Worm (Caenorhabditis elegans): ENCODE results near the gene exp-2.

exp-2 gene

DNA sequence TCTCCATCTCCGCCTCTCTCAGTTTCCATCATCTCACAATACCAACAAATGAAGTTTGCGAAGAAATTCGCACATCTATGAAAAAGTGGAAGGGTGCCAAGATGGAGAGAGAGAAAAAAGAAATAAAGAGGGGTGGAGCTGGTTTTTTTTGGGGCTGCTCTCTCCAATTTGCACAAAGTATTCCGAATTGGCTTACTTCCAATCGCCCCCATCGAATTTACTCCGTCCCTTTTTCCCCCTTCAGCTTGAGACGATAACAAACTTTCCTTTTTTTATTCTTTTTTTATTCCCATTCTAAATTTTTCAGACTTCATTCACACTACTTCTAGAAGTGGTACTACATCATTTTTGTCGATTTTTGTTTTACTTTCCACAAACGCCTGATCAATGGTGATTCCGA is at the start of gene exp-2:
Gene exp-2, plus strand, starts transcription at position 301 of the 400 bp plus-strand sequence.
- TF ChIP-seq mdl-1 (tag; optimal IDR thresholded peaks at IDR 0.05) (no peak), nhr-6 (tag; optimal IDR thresholded peaks at IDR 0.05) (no peak), mab-5 (tag; optimal IDR thresholded peaks at IDR 0.05) (no peak), F13H6.1 (tag; optimal IDR thresholded peaks at IDR 0.05) (no peak), snpc-4 (tag; optimal IDR thresholded peaks at IDR 0.05) (no peak), sem-4 (tag; optimal IDR thresholded peaks at IDR 0.05) (no peak), skn-1 (tag; optimal IDR thresholded peaks at IDR 0.05) (no peak), zag-1 (tag; optimal IDR thresholded peaks at IDR 0.05) (no peak), crh-2 (tag; optimal IDR thresholded peaks at IDR 0.05) (no peak), unc-62 (GFP tag; optimal IDR thresholded peaks at IDR 0.05) (no peak), lin-39 (tag; optimal IDR thresholded peaks at IDR 0.05) (no peak)

DNA sequence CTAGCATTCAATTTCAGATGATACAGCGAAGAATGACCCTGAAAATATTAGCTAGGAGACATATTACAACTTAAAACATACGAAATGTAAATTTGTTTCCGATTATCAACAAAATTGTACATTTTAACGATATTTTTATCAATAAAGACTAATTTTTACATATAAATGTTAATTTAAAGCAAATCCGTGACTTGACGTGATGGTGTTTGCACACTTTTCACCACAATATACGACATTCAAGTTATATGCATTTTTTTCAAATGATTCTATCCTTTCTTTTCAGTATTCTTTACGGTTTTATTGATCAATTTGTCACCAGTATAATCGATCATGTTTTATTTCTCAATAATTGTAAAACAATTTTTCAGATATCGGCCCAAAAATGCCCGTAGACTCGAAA is 35.4 kb upstream of the exp-2 start, which contains the start of gene Y38A10A.7:
Gene Y38A10A.7, plus strand, starts transcription at position 369 of the 400 bp plus-strand sequence.
- peak; percentile 36 for TF ChIP-seq unc-55 (GFP tag; optimal IDR thresholded peaks at IDR 0.05)
- no peak for TF ChIP-seq sma-3 (GFP tag; optimal IDR thresholded peaks at IDR 0.05)
- TF ChIP-seq gmeb-1 (tag; optimal IDR thresholded peaks at IDR 0.05) = peak; percentile 8
- TF ChIP-seq egl-27 (tag; optimal IDR thresholded peaks at IDR 0.05) = no peak
- no peak for TF ChIP-seq mdl-1 (tag; optimal IDR thresholded peaks at IDR 0.05)
- TF ChIP-seq nhr-21 (tag; optimal IDR thresholded peaks at IDR 0.05) = no peak
- TF ChIP-seq crh-2 (tag; optimal IDR thresholded peaks at IDR 0.05) = peak; percentile 9
- peak; percentile 61 for TF ChIP-seq C34F6.9 (tag; optimal IDR thresholded peaks at IDR 0.05)
- peak in 1 of 2 experiments; percentile 47 for TF ChIP-seq lsy-2 (tag; optimal IDR thresholded peaks at IDR 0.05)

DNA sequence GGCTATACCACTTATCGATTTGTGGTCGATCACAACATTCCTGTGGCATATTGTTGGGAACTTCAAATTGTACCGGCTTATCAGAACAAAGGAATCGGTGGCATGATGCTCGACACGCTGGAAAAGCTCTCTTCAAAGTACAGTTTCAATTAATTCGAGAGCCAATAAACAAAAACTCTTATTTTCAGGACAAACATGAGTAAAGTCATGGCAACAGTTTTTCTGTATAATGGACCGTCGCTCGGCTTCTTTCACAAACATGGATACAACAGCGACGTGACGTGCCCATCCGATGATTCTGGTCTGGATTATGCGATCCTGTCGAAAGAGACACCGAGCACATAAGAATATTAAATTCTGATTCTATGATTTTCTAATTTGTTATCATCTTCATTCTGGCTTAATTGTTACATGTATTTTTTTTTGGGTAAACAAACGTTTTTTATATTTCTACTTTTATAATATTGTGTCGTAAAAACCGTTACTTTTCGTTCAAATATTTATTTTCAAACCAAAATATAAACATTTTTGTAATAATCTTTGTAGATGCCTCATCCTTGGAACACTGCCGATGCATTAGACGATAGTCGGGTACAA is 34.5 kb upstream of the exp-2 start, which contains the start of gene smut-1:
Gene smut-1, plus strand, starts transcription at position 547 of the 597 bp plus-strand sequence.
- TF ChIP-seq nhr-6 (tag; optimal IDR thresholded peaks at IDR 0.05) = no peak
- no peak for TF ChIP-seq elt-1 (tag; optimal IDR thresholded peaks at IDR 0.05)
- no peak for TF ChIP-seq ceh-82 (tag; optimal IDR thresholded peaks at IDR 0.05)
- no peak for TF ChIP-seq nhr-10 (tag; optimal IDR thresholded peaks at IDR 0.05)
- no peak for TF ChIP-seq snpc-4 (tag; optimal IDR thresholded peaks at IDR 0.05)
- TF ChIP-seq ztf-11 (tag; optimal IDR thresholded peaks at IDR 0.05) = no peak
- no peak for TF ChIP-seq lin-13 (GFP tag; optimal IDR thresholded peaks at IDR 0.05)
- TF ChIP-seq ztf-1 (GFP tag; conservative IDR thresholded peaks at IDR 0.05) = no peak
- no peak for TF ChIP-seq ceh-16 (tag; optimal IDR thresholded peaks at IDR 0.05)
- TF ChIP-seq sma-3 (GFP tag; optimal IDR thresholded peaks at IDR 0.05) = no peak
- TF ChIP-seq lsy-2 (tag; optimal IDR thresholded peaks at IDR 0.05) = no peak
- no peak for TF ChIP-seq elt-3 (tag; optimal IDR thresholded peaks at IDR 0.05)
- no peak for TF ChIP-seq nhr-21 (tag; optimal IDR thresholded peaks at IDR 0.05)
- no peak for TF ChIP-seq egl-27 (tag; optimal IDR thresholded peaks at IDR 0.05)

DNA sequence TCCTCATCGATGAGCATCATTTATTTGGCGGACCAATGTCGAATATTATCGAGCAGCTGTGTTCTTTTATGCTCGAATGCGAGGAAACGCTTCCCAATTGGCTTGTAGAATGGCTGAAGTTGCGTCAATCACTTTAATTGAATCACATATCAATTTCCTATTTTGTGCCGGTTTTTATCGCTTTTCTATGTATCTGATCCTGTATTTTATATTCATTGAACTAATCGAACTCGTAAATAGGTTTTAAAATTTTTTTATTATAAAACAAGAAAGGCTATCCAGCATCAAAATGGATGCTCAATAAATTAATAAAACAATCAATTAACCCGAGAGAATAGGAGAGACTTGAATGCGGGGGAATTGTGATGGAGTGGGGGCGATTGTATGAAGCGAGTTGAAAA is 32.4 kb upstream of the exp-2 start:
- peak in 1 of 2 experiments; percentile 39 for TF ChIP-seq lsy-2 (tag; optimal IDR thresholded peaks at IDR 0.05)
- TF ChIP-seq blmp-1 (tag; optimal IDR thresholded peaks at IDR 0.05; ENCODE audit: insufficient read depth) = no peak
- no peak for TF ChIP-seq peb-1 (tag; optimal IDR thresholded peaks at IDR 0.05)
- peak; percentile 4 for TF ChIP-seq nhr-11 (tag; optimal IDR thresholded peaks at IDR 0.05)
- TF ChIP-seq fos-1 (tag; optimal IDR thresholded peaks at IDR 0.05) = no peak
- no peak for TF ChIP-seq ZK546.5 (tag; optimal IDR thresholded peaks at IDR 0.05)
- TF ChIP-seq crh-2 (tag; optimal IDR thresholded peaks at IDR 0.05) = peak; percentile 51
- TF ChIP-seq unc-39 (tag; optimal IDR thresholded peaks at IDR 0.05) = no peak
- no peak for TF ChIP-seq nhr-6 (tag; optimal IDR thresholded peaks at IDR 0.05)
- TF ChIP-seq nhr-12 (tag; optimal IDR thresholded peaks at IDR 0.05) = no peak
- TF ChIP-seq ama-1 (optimal IDR thresholded peaks at IDR 0.05) = peak; percentile 58
- TF ChIP-seq gmeb-1 (tag; optimal IDR thresholded peaks at IDR 0.05) = peak; percentile 28
- TF ChIP-seq unc-62 (GFP tag; optimal IDR thresholded peaks at IDR 0.05) = no peak
- TF ChIP-seq ztf-11 (tag; optimal IDR thresholded peaks at IDR 0.05) = no peak
- no peak for TF ChIP-seq mdl-1 (tag; optimal IDR thresholded peaks at IDR 0.05)
- TF ChIP-seq sma-9 (GFP tag; optimal IDR thresholded peaks at IDR 0.05) = peak; percentile 22
- TF ChIP-seq sma-9 (tag; optimal IDR thresholded peaks at IDR 0.05) = no peak
- no peak for TF ChIP-seq mab-5 (tag; optimal IDR thresholded peaks at IDR 0.05)
- no peak for TF ChIP-seq nhr-21 (tag; optimal IDR thresholded peaks at IDR 0.05)
- no peak for TF ChIP-seq C34F6.9 (tag; optimal IDR thresholded peaks at IDR 0.05)

Data from whole organism, L2 larva.